Worm (Caenorhabditis elegans) whole organism, mixed stage, embryonic: Measurements from ENCODE around the gene lact-3.

Source experiments
- elt-3 ChIP-seq: fragments of 150-350 bp; optimal IDR thresholded peaks from 2 replicates; lab custom pipeline; 2014; ENCODE audit warnings: missing biosample characterization, missing genetic modification characterization
- lin-13 ChIP-seq: fragments of 150-350 bp; optimal IDR thresholded peaks from 2 replicates; lab custom pipeline; 2014; ENCODE audit warnings: missing biosample characterization, missing genetic modification characterization
- mep-1 ChIP-seq: fragments of 150-350 bp; optimal IDR thresholded peaks from 2 replicates; lab custom pipeline; 2017; ENCODE audit warnings: missing biosample characterization, missing genetic modification reagents, missing genetic modification characterization, inconsistent platforms
- nhr-12 ChIP-seq: fragments of 150-350 bp; optimal IDR thresholded peaks from 2 replicates; lab custom pipeline; 2014; ENCODE audit warnings: missing biosample characterization, missing genetic modification characterization
- nhr-28 ChIP-seq: fragments of 150-350 bp; optimal IDR thresholded peaks from 2 replicates; lab custom pipeline; 2014; ENCODE audit warnings: missing biosample characterization, missing genetic modification characterization
- pha-4 ChIP-seq: fragments of 150-350 bp; optimal IDR thresholded peaks from 2 replicates; lab custom pipeline; 2018; ENCODE audit warnings: missing biosample characterization, missing genetic modification reagents, missing genetic modification characterization
- snpc-4 ChIP-seq: fragments of 150-350 bp; optimal IDR thresholded peaks from 2 replicates; lab custom pipeline; 2014; ENCODE audit warnings: missing biosample characterization, missing genetic modification characterization
- unc-39 ChIP-seq: fragments of 150-350 bp; optimal IDR thresholded peaks from 2 replicates; lab custom pipeline; 2014; ENCODE audit warnings: missing biosample characterization, missing genetic modification characterization

DNA sequence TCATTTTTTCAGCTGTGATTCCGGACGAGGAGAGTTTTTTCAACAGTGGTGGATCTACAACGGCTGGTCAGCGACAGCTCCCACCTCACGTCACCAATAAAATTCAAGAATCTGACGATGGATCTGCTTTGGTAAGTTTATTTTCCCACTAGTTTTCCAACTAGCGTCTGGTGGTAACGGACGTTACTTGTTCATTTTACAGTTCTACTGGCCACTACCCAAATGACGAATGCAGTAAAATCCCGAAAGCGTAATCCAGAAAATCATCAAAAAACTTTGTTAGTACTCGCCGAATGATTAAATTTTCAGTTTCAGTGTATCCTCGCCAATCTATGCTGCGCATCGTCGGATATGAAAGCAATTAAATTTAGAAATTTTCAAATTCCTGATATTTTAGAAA, 2.1 kb upstream of the lact-3 start:
- TF ChIP-seq mep-1 (no peak), lin-13 (tag; lab: Kevin White, UChicago) (no peak), pha-4 (tag; lab: Kevin White, UChicago) (no peak), nhr-28 (tag; lab: Kevin White, UChicago) (no peak), unc-39 (no peak), snpc-4 (no peak), nhr-12 (tag; lab: Kevin White, UChicago) (no peak), elt-3 (no peak)
